Worm (Caenorhabditis elegans) whole organism, L2 larva: ENCODE data around the gene C16A3.2.

Experiments
- C34F6.9 ChIP-seq: fragments of 150-350 bp; optimal IDR thresholded peaks from 2 replicates; lab custom pipeline; 2014; ENCODE audit warnings: missing biosample characterization, missing genetic modification characterization
- F13H6.1 ChIP-seq: sonication (generic microtip); optimal IDR thresholded peaks from 2 replicates; lab custom pipeline; 2016; ENCODE audit warnings: missing genetic modification characterization, missing compliant biosample characterization
- R02D3.7 ChIP-seq: fragments of 150-350 bp; optimal IDR thresholded peaks from 2 replicates; lab custom pipeline; 2014; ENCODE audit warnings: missing biosample characterization, missing genetic modification characterization
- Y55F3AM.14 ChIP-seq: fragments of 200-800 bp; sonication (Bioruptor generic); optimal IDR thresholded peaks from 2 replicates; lab custom pipeline; 2018; ENCODE audit warnings: mild to moderate bottlenecking, missing genetic modification characterization, missing compliant biosample characterization
- ZK546.5 ChIP-seq: sonication (generic microtip); optimal IDR thresholded peaks from 2 replicates; lab custom pipeline; 2017; ENCODE audit warnings: missing biosample characterization, missing genetic modification characterization
- alr-1 ChIP-seq: fragments of 150-350 bp; optimal IDR thresholded peaks from 2 replicates; lab custom pipeline; 2014; ENCODE audit warnings: missing biosample characterization, missing genetic modification characterization
- aly-2 ChIP-seq: fragments of 150-350 bp; optimal IDR thresholded peaks from 2 replicates; lab custom pipeline; 2014; ENCODE audit warnings: missing biosample characterization, missing genetic modification characterization
- ama-1 ChIP-seq: fragments of 150-350 bp; optimal IDR thresholded peaks from 2 replicates; lab custom pipeline; 2018; ENCODE audit warnings: inconsistent platforms
- blmp-1 ChIP-seq: sonication (generic microtip); optimal IDR thresholded peaks from 2 replicates; lab custom pipeline; 2017; ENCODE audit warnings: missing genetic modification characterization, mild to moderate bottlenecking, missing compliant biosample characterization, antibody characterized with exemption, moderate library complexity; ENCODE audit not compliant: insufficient read depth
- ceh-16 ChIP-seq: fragments of 150-350 bp; optimal IDR thresholded peaks from 2 replicates; lab custom pipeline; 2014; ENCODE audit warnings: missing biosample characterization, missing genetic modification characterization
- ceh-82 ChIP-seq: fragments of 150-350 bp; optimal IDR thresholded peaks from 2 replicates; lab custom pipeline; 2014; ENCODE audit warnings: missing biosample characterization, missing genetic modification characterization
- crh-2 ChIP-seq: sonication (generic microtip); optimal IDR thresholded peaks from 2 replicates; lab custom pipeline; 2017; ENCODE audit warnings: missing biosample characterization, missing genetic modification characterization
- dmd-4 ChIP-seq: sonication (generic microtip); optimal IDR thresholded peaks from 2 replicates; lab custom pipeline; 2017; ENCODE audit warnings: missing biosample characterization, missing genetic modification characterization
- egl-27 ChIP-seq: sonication (generic microtip); optimal IDR thresholded peaks from 3 replicates; lab custom pipeline; 2017; ENCODE audit warnings: missing biosample characterization, missing genetic modification reagents, missing genetic modification characterization
- elt-1 ChIP-seq: fragments of 150-350 bp; optimal IDR thresholded peaks from 2 replicates; lab custom pipeline; 2014; ENCODE audit warnings: missing biosample characterization, missing genetic modification characterization
- elt-3 ChIP-seq: sonication (generic microtip); optimal IDR thresholded peaks from 2 replicates; lab custom pipeline; 2017; ENCODE audit warnings: missing biosample characterization, missing genetic modification characterization
- fos-1 ChIP-seq: fragments of 150-350 bp; optimal IDR thresholded peaks from 2 replicates; lab custom pipeline; 2014; ENCODE audit warnings: missing biosample characterization, missing genetic modification characterization
- gmeb-1 ChIP-seq: fragments of 150-350 bp; optimal IDR thresholded peaks from 2 replicates; lab custom pipeline; 2014; ENCODE audit warnings: missing biosample characterization, missing genetic modification characterization
- lin-11 ChIP-seq: fragments of 150-350 bp; sonication (generic microtip); optimal IDR thresholded peaks from 2 replicates; lab custom pipeline; 2014; ENCODE audit warnings: missing biosample characterization, missing genetic modification characterization, inconsistent platforms, mixed read lengths
- lin-13 ChIP-seq: fragments of 150-350 bp; optimal IDR thresholded peaks from 2 replicates; lab custom pipeline; 2014; ENCODE audit warnings: missing biosample characterization, missing genetic modification reagents, missing genetic modification characterization
- lin-39 ChIP-seq: fragments of 150-350 bp; optimal IDR thresholded peaks from 2 replicates; lab custom pipeline; 2014; ENCODE audit warnings: missing biosample characterization, missing genetic modification reagents, missing genetic modification characterization
- lsy-2 ChIP-seq, 2 experiments: fragments of 150-350 bp in 1 of 2; sonication (generic microtip) in 1 of 2; optimal IDR thresholded peaks; 2 replicates each; lab custom pipeline; 2014 to 2017; ENCODE audit warnings: missing biosample characterization in 2 of 2, missing genetic modification characterization in 2 of 2
- mab-5 ChIP-seq: fragments of 150-350 bp; optimal IDR thresholded peaks from 2 replicates; lab custom pipeline; 2014; ENCODE audit warnings: missing biosample characterization, missing genetic modification characterization
- mbf-1 ChIP-seq: sonication (generic microtip); optimal IDR thresholded peaks from 2 replicates; lab custom pipeline; 2017; ENCODE audit warnings: missing biosample characterization, missing genetic modification characterization
- mdl-1 ChIP-seq, 2 experiments: fragments of 150-350 bp in 1 of 2; sonication (generic microtip) in 1 of 2; optimal IDR thresholded peaks; 2 replicates each; lab custom pipeline; 2017; ENCODE audit warnings: missing biosample characterization in 2 of 2, missing genetic modification characterization in 2 of 2
- nhr-10 ChIP-seq: sonication (generic microtip); optimal IDR thresholded peaks from 2 replicates; lab custom pipeline; 2017; ENCODE audit warnings: missing biosample characterization, missing genetic modification characterization
- nhr-11 ChIP-seq: fragments of 150-350 bp; optimal IDR thresholded peaks from 2 replicates; lab custom pipeline; 2014; ENCODE audit warnings: missing biosample characterization, missing genetic modification characterization
- nhr-12 ChIP-seq: fragments of 150-350 bp; optimal IDR thresholded peaks from 2 replicates; lab custom pipeline; 2014; ENCODE audit warnings: missing biosample characterization, missing genetic modification characterization
- nhr-129 ChIP-seq: fragments of 150-350 bp; optimal IDR thresholded peaks from 2 replicates; lab custom pipeline; 2014; ENCODE audit warnings: missing biosample characterization, missing genetic modification characterization
- nhr-21 ChIP-seq: fragments of 150-350 bp; optimal IDR thresholded peaks from 2 replicates; lab custom pipeline; 2014; ENCODE audit warnings: missing biosample characterization, missing genetic modification characterization
- nhr-23 ChIP-seq: fragments of 150-350 bp; optimal IDR thresholded peaks from 2 replicates; lab custom pipeline; 2014; ENCODE audit warnings: missing biosample characterization, missing genetic modification reagents, missing genetic modification characterization
- nhr-237 ChIP-seq: fragments of 150-350 bp; optimal IDR thresholded peaks from 2 replicates; lab custom pipeline; 2014; ENCODE audit warnings: missing biosample characterization, missing genetic modification characterization
- nhr-25 ChIP-seq: fragments of 150-350 bp; sonication (generic microtip); optimal IDR thresholded peaks from 3 replicates; lab custom pipeline; 2014; ENCODE audit warnings: missing biosample characterization, missing genetic modification characterization
- nhr-6 ChIP-seq: fragments of 150-350 bp; optimal IDR thresholded peaks from 2 replicates; lab custom pipeline; 2014; ENCODE audit warnings: missing biosample characterization, missing genetic modification characterization
- nhr-77 ChIP-seq: fragments of 150-350 bp; optimal IDR thresholded peaks from 2 replicates; lab custom pipeline; 2014; ENCODE audit warnings: missing biosample characterization, missing genetic modification characterization
- peb-1 ChIP-seq: fragments of 150-350 bp; optimal IDR thresholded peaks from 2 replicates; lab custom pipeline; 2014; ENCODE audit warnings: missing biosample characterization, missing genetic modification characterization
- sem-4 ChIP-seq: fragments of 150-350 bp; optimal IDR thresholded peaks from 2 replicates; lab custom pipeline; 2014; ENCODE audit warnings: missing biosample characterization, missing genetic modification reagents, missing genetic modification characterization
- skn-1 ChIP-seq: sonication (generic microtip); optimal IDR thresholded peaks from 2 replicates; lab custom pipeline; 2017; ENCODE audit warnings: missing biosample characterization, missing genetic modification characterization
- sma-3 ChIP-seq: sonication (generic microtip); optimal IDR thresholded peaks from 2 replicates; lab custom pipeline; 2016; ENCODE audit warnings: missing genetic modification reagents, missing genetic modification characterization, missing compliant biosample characterization
- sma-9 ChIP-seq, 2 experiments: fragments of 150-350 bp in 1 of 2; sonication (generic microtip) in 1 of 2; optimal IDR thresholded peaks; 2 replicates each; lab custom pipeline; 2014 to 2016; ENCODE audit warnings: missing genetic modification characterization in 2 of 2, mild to moderate bottlenecking in 1 of 2, missing biosample characterization in 1 of 2, missing compliant biosample characterization in 1 of 2, missing genetic modification reagents in 1 of 2, moderate library complexity in 1 of 2
- snpc-4 ChIP-seq: fragments of 150-350 bp; optimal IDR thresholded peaks from 2 replicates; lab custom pipeline; 2014; ENCODE audit warnings: missing biosample characterization, missing genetic modification characterization
- unc-39 ChIP-seq: fragments of 150-350 bp; optimal IDR thresholded peaks from 2 replicates; lab custom pipeline; 2014; ENCODE audit warnings: missing biosample characterization, missing genetic modification characterization
- unc-55 ChIP-seq: fragments of 150-350 bp; sonication (generic microtip); optimal IDR thresholded peaks from 3 replicates; lab custom pipeline; 2014; ENCODE audit warnings: missing biosample characterization, missing genetic modification reagents, missing genetic modification characterization
- unc-62 ChIP-seq: fragments of 150-350 bp; optimal IDR thresholded peaks from 2 replicates; lab custom pipeline; 2014; ENCODE audit warnings: missing biosample characterization, missing genetic modification reagents, missing genetic modification characterization
- zag-1 ChIP-seq: fragments of 150-350 bp; optimal IDR thresholded peaks from 2 replicates; lab custom pipeline; 2014; ENCODE audit warnings: missing biosample characterization, missing genetic modification characterization
- ztf-1 ChIP-seq: fragments of 200-800 bp; sonication (Bioruptor generic); conservative IDR thresholded peaks from 2 replicates; pipeline ENCODE4 v1.3.6; 2022; ENCODE audit warnings: missing genetic modification characterization, missing compliant biosample characterization
- ztf-11 ChIP-seq: sonication (generic microtip); optimal IDR thresholded peaks from 2 replicates; lab custom pipeline; 2017; ENCODE audit warnings: missing biosample characterization, missing genetic modification characterization
- ztf-4 ChIP-seq: fragments of 150-350 bp; optimal IDR thresholded peaks from 2 replicates; lab custom pipeline; 2014; ENCODE audit warnings: missing biosample characterization, missing genetic modification characterization

Gene C16A3.2

DNA sequence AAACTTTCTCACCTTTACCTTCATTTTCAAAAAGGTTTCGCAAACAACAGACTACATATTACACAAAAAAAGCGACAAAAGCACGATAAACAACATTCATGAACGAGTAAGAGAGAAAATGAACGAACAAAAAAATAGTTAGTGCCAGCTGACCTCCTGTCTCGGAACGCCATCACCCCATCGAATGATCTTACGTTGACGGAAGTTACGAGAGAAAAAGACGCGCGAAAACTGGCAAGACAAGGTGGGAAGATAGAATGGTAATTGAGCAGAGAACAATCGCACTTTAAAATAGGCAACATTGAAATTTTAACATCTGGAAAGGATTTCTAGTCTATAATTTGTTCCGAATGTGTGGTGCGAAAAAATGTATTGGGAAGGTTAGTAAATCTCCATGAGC is 30.6 kb downstream of the C16A3.2 start:
- no peak for TF ChIP-seq ZK546.5 (tag; lab: Kevin White, UChicago)
- TF ChIP-seq crh-2 (tag; lab: Kevin White, UChicago) = peak; percentile 26
- TF ChIP-seq nhr-25 (tag; lab: Kevin White, UChicago) = peak; percentile 18
- TF ChIP-seq alr-1 (tag; lab: Kevin White, UChicago) = no peak
- peak; percentile 2 for TF ChIP-seq fos-1 (tag; lab: Kevin White, UChicago)
- peak; percentile 3 for TF ChIP-seq sma-9 (GFP tag; optimal IDR thresholded peaks at IDR 0.05; lab: Kevin White, UChicago)
- TF ChIP-seq sma-9 (tag; optimal IDR thresholded peaks at IDR 0.05; lab: Kevin White, UChicago) = no peak
- no peak for TF ChIP-seq Y55F3AM.14
- TF ChIP-seq mdl-1 (tag; optimal IDR thresholded peaks at IDR 0.05; lab: Kevin White, UChicago) = peak in 1 of 2 experiments; percentile 20
- no peak for TF ChIP-seq unc-55 (GFP tag; lab: Kevin White, UChicago)
- peak; percentile 11 for TF ChIP-seq nhr-129 (tag; lab: Kevin White, UChicago)

ce11 chrIII:6420995-6421404 is 31.4 kb downstream of the C16A3.2 start:
- TF ChIP-seq nhr-237 (tag; lab: Kevin White, UChicago) (no peak), ceh-82 (tag; lab: Kevin White, UChicago) (peak; percentile 55), ama-1 (lab: Kevin White, UChicago) (no peak), mab-5 (tag; lab: Kevin White, UChicago) (peak; percentile 83), lin-39 (tag; lab: Kevin White, UChicago) (no peak), mdl-1 (tag; optimal IDR thresholded peaks at IDR 0.05; lab: Kevin White, UChicago) (peak; percentile 95 to 97), sem-4 (tag; lab: Kevin White, UChicago) (peak; percentile 81), nhr-10 (tag; lab: Kevin White, UChicago) (peak; percentile 46), fos-1 (tag; lab: Kevin White, UChicago) (peak; percentile 58), unc-39 (tag; lab: Kevin White, UChicago) (no peak), nhr-77 (tag; lab: Kevin White, UChicago) (no peak), sma-3 (GFP tag; lab: Kevin White, UChicago) (peak; percentile 95), unc-62 (GFP tag; lab: Kevin White, UChicago) (peak; percentile 66), crh-2 (tag; lab: Kevin White, UChicago) (peak; percentile 85), skn-1 (tag; lab: Kevin White, UChicago) (no peak), ztf-4 (peak; percentile 35), F13H6.1 (peak; percentile 94), zag-1 (tag; lab: Kevin White, UChicago) (peak; percentile 47), R02D3.7 (tag; lab: Kevin White, UChicago) (no peak), nhr-21 (peak; percentile 96), aly-2 (no peak), nhr-12 (no peak), mbf-1 (tag; lab: Kevin White, UChicago) (no peak), nhr-11 (tag; lab: Kevin White, UChicago) (no peak), C34F6.9 (peak; percentile 88), nhr-6 (tag; lab: Kevin White, UChicago) (peak; percentile 50), peb-1 (no peak), lsy-2 (tag; optimal IDR thresholded peaks at IDR 0.05; lab: Kevin White, UChicago) (peak; percentile 53 to 89), nhr-23 (tag; lab: Kevin White, UChicago) (no peak), ztf-1 (no peak), nhr-25 (tag; lab: Kevin White, UChicago) (peak; percentile 92), Y55F3AM.14 (peak; percentile 89), lin-13 (GFP tag; lab: Kevin White, UChicago) (peak; percentile 59), elt-3 (tag; lab: Kevin White, UChicago) (no peak), egl-27 (peak; percentile 42), blmp-1 (tag; lab: Kevin White, UChicago) (peak; percentile 83), elt-1 (peak; percentile 1), nhr-129 (tag; lab: Kevin White, UChicago) (peak; percentile 44), ztf-11 (tag; lab: Kevin White, UChicago) (no peak), snpc-4 (tag; lab: Kevin White, UChicago) (no peak), gmeb-1 (tag; lab: Kevin White, UChicago) (peak; percentile 85), unc-55 (GFP tag; lab: Kevin White, UChicago) (peak; percentile 63), dmd-4 (no peak), sma-9 (GFP tag; optimal IDR thresholded peaks at IDR 0.05; lab: Kevin White, UChicago) (peak; percentile 97), sma-9 (tag; optimal IDR thresholded peaks at IDR 0.05; lab: Kevin White, UChicago) (no peak), ceh-16 (tag; lab: Kevin White, UChicago) (peak; percentile 53), alr-1 (tag; lab: Kevin White, UChicago) (no peak), ZK546.5 (tag; lab: Kevin White, UChicago) (peak; percentile 24), lin-11 (tag; lab: Kevin White, UChicago) (peak; percentile 71)
